Worm (Caenorhabditis elegans): ENCODE results near the gene gcy-22.

Gene gcy-22

DNA sequence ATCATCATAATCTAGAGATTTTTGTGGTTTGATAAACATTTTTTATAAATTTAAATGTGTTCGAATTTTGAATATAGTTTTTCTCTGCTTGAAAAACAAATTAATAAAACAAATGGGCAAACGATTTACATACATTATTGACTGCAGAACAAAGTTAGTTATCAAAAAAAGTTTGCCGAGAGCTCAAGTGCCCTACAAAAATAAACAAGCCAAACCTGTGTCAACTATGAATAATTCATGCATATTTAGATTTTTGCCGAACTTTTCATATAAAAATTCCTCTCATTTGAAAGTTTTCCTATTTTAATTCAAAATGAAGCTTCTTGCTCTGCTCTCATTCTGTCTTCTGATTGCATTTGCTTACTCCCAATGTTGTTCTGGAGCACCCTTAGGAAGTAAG, 9.0 kb downstream of the gcy-22 start, which contains the start of gene sshk-1:
Gene sshk-1, plus strand, starts transcription at position 301 of the 400 bp plus-strand sequence.
- TF ChIP-seq B0261.1 (tag; optimal IDR thresholded peaks at IDR 0.05) (no peak), rpc-1 (optimal IDR thresholded peaks at IDR 0.05) (no peak), rpc-1 (tag; optimal IDR thresholded peaks at IDR 0.05) (no peak), tbp1 (GFP tag; optimal IDR thresholded peaks at IDR 0.05) (no peak), F57A8.1 (GFP tag; optimal IDR thresholded peaks at IDR 0.05) (no peak), hlh-26 (GFP tag; conservative IDR thresholded peaks at IDR 0.05) (no peak)

DNA sequence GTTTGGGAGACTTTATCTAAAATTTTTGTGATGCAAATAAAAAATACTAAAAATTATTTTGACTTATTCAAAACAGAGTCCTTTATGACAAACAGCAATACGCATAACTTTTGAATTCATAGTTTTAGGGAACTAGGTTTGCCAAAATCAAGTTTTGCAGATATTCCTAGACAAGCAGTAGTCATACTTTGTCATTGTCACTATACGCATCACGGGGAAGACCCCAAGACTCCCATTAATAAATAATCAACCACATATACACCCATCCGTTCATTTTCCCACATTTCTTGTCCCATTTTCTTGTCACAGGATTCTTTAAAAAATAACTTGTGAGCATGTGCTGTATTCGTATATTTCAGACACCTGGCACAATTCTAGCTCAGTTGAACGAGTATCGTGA, 10.4 kb downstream of the gcy-22 start, which contains the start of gene Y44A6D.7:
Gene Y44A6D.7, plus strand, starts transcription at position 301 of the 400 bp plus-strand sequence.
- TF ChIP-seq tbx-9 (tag; optimal IDR thresholded peaks at IDR 0.05; ENCODE audit: borderline replicate concordance) = no peak

DNA sequence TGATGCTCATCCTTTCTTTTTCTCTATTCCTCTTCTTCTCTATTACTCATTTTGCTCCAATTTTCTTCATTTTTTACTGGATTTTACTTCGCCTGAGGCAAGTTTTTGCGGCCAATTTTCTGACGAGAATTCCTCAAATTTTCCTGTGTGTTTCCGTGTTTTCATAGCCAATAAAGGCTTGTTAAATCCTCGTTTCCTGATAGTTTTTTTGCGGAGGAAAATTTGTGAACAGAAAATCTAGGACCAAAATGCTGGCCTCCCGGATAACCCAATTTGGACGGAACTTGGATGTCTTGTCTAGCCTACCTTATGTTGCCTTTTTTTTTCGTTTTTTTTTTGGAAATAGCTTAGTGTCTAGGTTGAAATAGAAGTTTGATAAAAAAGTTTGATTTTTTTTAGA, 11.2 kb downstream of the gcy-22 start:
- no peak for TF ChIP-seq B0261.1 (tag; optimal IDR thresholded peaks at IDR 0.05)
- no peak for TF ChIP-seq egl-18 (GFP tag; IDR thresholded peaks at IDR 0.05)
- no peak for TF ChIP-seq madf-3 (GFP tag; IDR thresholded peaks at IDR 0.05)
- no peak for TF ChIP-seq Y53F4B.3 (GFP tag; IDR thresholded peaks at IDR 0.05)
- TF ChIP-seq tbx-9 (tag; optimal IDR thresholded peaks at IDR 0.05; ENCODE audit: borderline replicate concordance) = no peak
- no peak for TF ChIP-seq snpc-1.3 (tag; optimal IDR thresholded peaks at IDR 0.05; ENCODE audit: insufficient read depth)
- TF ChIP-seq egrh-3 (GFP tag; IDR thresholded peaks at IDR 0.05) = no peak
- no peak for TF ChIP-seq unc-62 (GFP tag; optimal IDR thresholded peaks at IDR 0.05)

DNA sequence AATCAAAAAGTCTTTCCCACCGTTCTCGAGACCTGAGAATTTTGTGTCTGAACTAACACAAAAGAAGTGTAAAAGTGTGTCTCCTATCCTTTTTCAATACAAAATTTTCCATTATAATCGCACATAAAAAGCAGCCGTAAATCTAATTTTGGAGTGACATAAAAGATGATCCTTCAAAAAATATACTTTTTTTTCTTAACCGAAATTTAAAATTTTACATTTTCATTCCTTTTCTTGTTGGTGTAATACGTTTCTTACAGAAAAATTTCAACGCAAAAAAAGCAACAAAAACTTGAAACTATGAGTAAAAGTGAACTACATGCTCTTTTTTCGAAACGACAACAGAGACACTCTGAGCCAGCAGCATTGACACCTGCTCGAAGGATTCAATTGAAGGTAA, 17.8 kb downstream of the gcy-22 start, which contains the start of gene Y44A6D.6:
Gene Y44A6D.6, plus strand, starts transcription at position 301 of the 400 bp plus-strand sequence.
- TF ChIP-seq madf-8 (GFP tag; conservative IDR thresholded peaks at IDR 0.05) = no peak
- no peak for TF ChIP-seq madf-10 (tag; optimal IDR thresholded peaks at IDR 0.05)
- no peak for TF ChIP-seq mcd-1 (GFP tag; IDR thresholded peaks at IDR 0.05)
- TF ChIP-seq B0019.2 (GFP tag; conservative IDR thresholded peaks at IDR 0.05) = no peak
- no peak for TF ChIP-seq atf-7 (tag; optimal IDR thresholded peaks at IDR 0.05)
- no peak for TF ChIP-seq snpc-4 (GFP tag; optimal IDR thresholded peaks at IDR 0.05)
- TF ChIP-seq snpc-4 (tag; optimal IDR thresholded peaks at IDR 0.05) = no peak
- no peak for TF ChIP-seq efl-1 (GFP tag; optimal IDR thresholded peaks at IDR 0.05)
- no peak for TF ChIP-seq attf-3 (GFP tag; conservative IDR thresholded peaks at IDR 0.05)
- no peak for TF ChIP-seq tlf-1 (GFP tag; optimal IDR thresholded peaks at IDR 0.05)
- TF ChIP-seq C06A6.2 (GFP tag; conservative IDR thresholded peaks at IDR 0.05) = no peak

DNA sequence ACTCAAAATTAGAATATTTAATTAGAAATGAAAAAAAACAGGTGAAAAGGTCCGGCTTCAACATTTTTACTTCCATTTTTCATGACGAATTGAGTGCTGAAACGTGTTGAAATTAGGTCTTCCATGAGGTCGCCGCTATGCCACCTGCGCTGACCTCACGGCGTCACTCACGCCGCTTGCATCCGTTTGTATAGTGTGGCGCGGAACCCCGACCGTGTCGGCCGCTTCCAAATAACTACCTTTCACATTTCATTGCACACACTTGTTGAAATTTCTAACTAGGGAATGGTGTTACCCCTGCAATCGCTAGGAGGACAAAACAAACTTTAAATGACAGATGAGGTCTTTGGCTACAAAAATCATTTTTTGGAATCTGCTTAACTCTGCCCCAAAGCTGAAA, 21.4 kb downstream of the gcy-22 start:
- TF ChIP-seq ztf-28 (GFP tag; IDR thresholded peaks at IDR 0.05) = 0 out of 2 replicates have a peak, but pooled peaks have one; percentile 52
- TF ChIP-seq tbp1 (GFP tag; optimal IDR thresholded peaks at IDR 0.05) = peak; percentile 43
- peak; percentile 65 for TF ChIP-seq snpc-4 (GFP tag; optimal IDR thresholded peaks at IDR 0.05)
- TF ChIP-seq snpc-4 (tag; optimal IDR thresholded peaks at IDR 0.05) = peak; percentile 76 to 96 (median 89)
- peak; percentile 81 for TF ChIP-seq snpc-1.1 (tag; optimal IDR thresholded peaks at IDR 0.05; ENCODE audit: insufficient read depth)
- 0 out of 2 replicates have a peak, but pooled peaks have one; percentile 39 for TF ChIP-seq D2030.7 (GFP tag; IDR thresholded peaks at IDR 0.05)
- peak; percentile 78 for TF ChIP-seq hmg-1.2 (GFP tag; IDR thresholded peaks at IDR 0.05)

DNA sequence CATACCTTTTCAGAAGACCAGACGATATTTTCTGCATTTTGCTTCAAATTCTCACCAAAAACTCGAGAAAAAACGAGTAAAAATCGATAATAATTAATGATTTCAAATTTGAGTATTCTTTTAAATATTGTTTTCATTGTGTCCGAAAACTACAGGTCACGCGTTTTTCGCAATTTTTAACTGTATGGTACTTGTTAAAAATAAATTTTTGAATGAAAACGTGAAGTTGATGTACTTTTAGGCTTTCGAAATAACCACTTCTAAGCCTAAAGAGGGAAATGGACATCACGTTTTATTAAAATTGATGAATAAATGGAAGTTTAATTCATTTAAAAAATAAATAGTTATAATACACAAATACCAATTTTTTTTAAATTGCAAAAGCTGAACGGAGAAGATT, 22.0 kb downstream of the gcy-22 start, which contains the start of gene Y44A6D.5:
Gene Y44A6D.5, minus strand, starts transcription at position 101 of the 400 bp plus-strand sequence.
- TF ChIP-seq lin-54 (GFP tag; optimal IDR thresholded peaks at IDR 0.05) = no peak
- TF ChIP-seq tbx-9 (tag; optimal IDR thresholded peaks at IDR 0.05; ENCODE audit: borderline replicate concordance) = no peak
- no peak for TF ChIP-seq D2030.7 (GFP tag; IDR thresholded peaks at IDR 0.05)
- no peak for TF ChIP-seq madf-6 (GFP tag; IDR thresholded peaks at IDR 0.05)
- no peak for TF ChIP-seq C17E4.6 (GFP tag; IDR thresholded peaks at IDR 0.05)
- TF ChIP-seq ztf-25 (GFP tag; IDR thresholded peaks at IDR 0.05) = no peak
- TF ChIP-seq nhr-90 (tag; optimal IDR thresholded peaks at IDR 0.05) = no peak
- TF ChIP-seq let-607 (tag; optimal IDR thresholded peaks at IDR 0.05) = no peak

Measured in whole organism, young adult.